Worm (Caenorhabditis elegans): ENCODE results near the gene C08F11.7.
"Not testable (repeated sequence)": the region's sequence is repeated elsewhere in the genome, so short reads cannot be mapped to it uniquely, and the experiment has no call there.

Gene C08F11.7

DNA sequence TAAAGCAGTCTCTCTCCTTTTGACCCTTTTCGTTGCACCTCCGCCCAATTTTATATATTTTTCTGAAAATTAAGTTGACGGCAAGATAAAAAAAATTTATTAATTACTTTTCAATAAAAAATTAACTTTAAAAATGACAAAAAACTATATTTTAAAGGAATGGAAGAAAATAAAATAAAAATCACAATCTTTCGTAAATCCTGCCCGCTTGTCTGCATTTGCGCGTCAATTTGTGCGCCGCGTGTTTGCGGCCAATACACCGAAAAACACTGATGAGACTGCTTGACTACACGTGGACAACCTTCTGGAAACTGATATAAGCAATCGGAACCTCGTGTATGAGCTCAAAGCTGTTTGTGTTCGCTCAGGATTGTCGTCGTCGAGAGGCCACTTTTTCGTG is at the start of gene C08F11.7:
TSS of gene C08F11.7 (plus strand) at position 301 of the 400 bp plus-strand sequence.
- TF ChIP-seq spr-3 (GFP tag; optimal IDR thresholded peaks at IDR 0.05): no peak
- no peak for TF ChIP-seq gei-8 (GFP tag; optimal IDR thresholded peaks at IDR 0.05)
- no peak for TF ChIP-seq nhr-42 (GFP tag; IDR thresholded peaks at IDR 0.05)
- no peak for TF ChIP-seq dmd-8 (GFP tag; IDR thresholded peaks at IDR 0.05)
- no peak for TF ChIP-seq dve-1 (tag; optimal IDR thresholded peaks at IDR 0.05; ENCODE audit: insufficient read depth)
- TF ChIP-seq mxl-3 (GFP tag; optimal IDR thresholded peaks at IDR 0.05): no peak
- no peak for TF ChIP-seq ama-1 (optimal IDR thresholded peaks at IDR 0.05)
- TF ChIP-seq lim-7 (GFP tag; IDR thresholded peaks at IDR 0.05): no peak
- no peak for TF ChIP-seq unc-39 (tag; optimal IDR thresholded peaks at IDR 0.05)
- no peak for TF ChIP-seq dmd-9 (GFP tag; IDR thresholded peaks at IDR 0.05)
- TF ChIP-seq zfp-3 (GFP tag; conservative IDR thresholded peaks at IDR 0.05): no peak
- TF ChIP-seq Y75B8A.6 (GFP tag; IDR thresholded peaks at IDR 0.05): no peak

DNA sequence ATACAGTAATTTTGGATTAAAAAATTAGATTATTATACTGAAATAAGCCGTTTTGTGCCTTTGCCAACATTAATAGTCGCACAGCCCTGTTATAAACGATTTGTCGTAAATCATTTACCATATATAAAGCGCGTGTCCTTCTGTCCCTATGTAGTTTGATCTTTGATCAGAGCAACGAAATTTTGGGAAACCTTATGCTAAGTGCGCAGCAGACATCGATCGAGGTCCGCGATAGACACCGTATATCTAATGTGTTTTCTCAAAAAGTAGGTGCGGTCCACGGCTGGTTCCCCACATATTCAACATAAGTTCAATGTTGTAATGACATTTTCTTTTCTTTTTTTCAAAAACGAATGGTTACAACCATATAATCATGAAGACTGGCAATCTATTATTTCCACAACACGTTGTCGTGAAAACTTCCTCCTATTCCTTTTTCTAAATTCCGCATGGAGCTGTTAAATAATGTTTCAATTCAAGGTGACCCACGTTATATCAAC is 48.5 kb upstream of the C08F11.7 start, which contains the start of gene sru-9:
TSS of gene sru-9 (plus strand) at position 450 of the 500 bp plus-strand sequence.
- peak; percentile 66 for TF ChIP-seq snpc-1.2 (GFP tag; IDR thresholded peaks at IDR 0.05)

DNA sequence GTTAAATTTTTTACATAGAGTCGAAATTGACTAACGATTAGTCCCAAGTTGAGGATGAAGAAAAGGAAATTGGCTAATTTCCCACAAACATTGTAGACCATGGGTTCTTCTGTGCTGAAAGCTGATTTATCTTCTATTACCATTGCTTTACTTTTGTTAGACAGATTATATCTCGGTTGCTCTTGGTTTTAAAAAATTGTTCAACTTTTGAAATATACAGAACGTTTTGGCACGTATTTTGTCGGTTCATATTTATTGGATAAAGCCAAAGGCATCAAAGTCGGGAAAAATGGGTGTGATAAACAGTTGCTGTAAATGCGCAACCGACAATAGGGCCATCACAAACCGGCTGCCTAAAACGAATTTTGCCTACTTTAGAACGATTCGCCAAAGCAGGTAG is 45.4 kb upstream of the C08F11.7 start, which contains the start of gene tsp-5:
TSS of gene tsp-5 (minus strand) at position 101 of the 400 bp plus-strand sequence.
- peak; percentile 33 for TF ChIP-seq aha-1 (tag)
- TF ChIP-seq Y105C5A.15 (GFP tag; IDR thresholded peaks at IDR 0.05): no peak

DNA sequence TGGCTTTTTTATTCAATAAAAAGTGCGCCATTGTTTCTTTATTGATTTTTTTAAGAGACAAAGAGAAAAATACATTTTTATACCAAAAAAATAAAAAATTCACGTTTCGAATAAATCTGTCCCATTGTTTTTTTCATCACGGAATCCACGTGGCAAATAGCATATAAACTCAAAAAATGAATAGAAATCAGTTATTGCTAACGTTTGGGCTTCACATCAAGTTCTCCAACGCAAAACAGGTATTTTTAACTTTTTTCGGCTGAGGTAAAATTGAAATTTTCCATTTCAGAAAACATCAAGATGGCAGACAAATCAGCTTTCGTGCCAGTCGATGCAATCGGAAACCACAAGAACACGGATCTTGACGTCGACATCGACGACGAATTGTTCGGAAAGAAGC is 43.7 kb upstream of the C08F11.7 start, which contains the start of gene Y45F10B.3:
TSS of gene Y45F10B.3 (plus strand) at position 301 of the 400 bp plus-strand sequence.
- TF ChIP-seq spr-3 (GFP tag; optimal IDR thresholded peaks at IDR 0.05): no peak

DNA sequence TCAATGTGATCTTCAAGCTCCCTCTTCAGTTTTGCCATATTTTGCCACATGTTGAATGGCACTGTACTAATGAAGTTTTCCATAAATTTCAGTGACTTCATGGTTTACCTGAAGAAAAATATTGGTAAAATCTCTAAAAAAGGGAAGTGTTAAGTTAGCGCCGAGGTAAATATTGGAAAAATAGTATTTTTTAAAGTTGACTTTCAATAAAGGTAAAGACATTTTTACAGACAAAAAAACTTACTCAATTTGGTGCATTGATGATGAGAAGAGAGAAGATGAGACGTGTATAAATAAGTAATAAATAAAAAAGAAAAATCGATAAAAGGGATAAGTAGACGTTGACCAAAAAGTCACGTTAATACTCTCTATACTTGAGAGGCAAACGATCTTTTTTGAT is 39.3 kb upstream of the C08F11.7 start, which contains the start of gene Y45F10B.9:
TSS of gene Y45F10B.9 (minus strand) at position 101 of the 400 bp plus-strand sequence.
- TF ChIP-seq dmd-9 (GFP tag; IDR thresholded peaks at IDR 0.05); lim-7 (GFP tag; IDR thresholded peaks at IDR 0.05); dpl-1 (GFP tag; optimal IDR thresholded peaks at IDR 0.05): not testable (repeated sequence)

DNA sequence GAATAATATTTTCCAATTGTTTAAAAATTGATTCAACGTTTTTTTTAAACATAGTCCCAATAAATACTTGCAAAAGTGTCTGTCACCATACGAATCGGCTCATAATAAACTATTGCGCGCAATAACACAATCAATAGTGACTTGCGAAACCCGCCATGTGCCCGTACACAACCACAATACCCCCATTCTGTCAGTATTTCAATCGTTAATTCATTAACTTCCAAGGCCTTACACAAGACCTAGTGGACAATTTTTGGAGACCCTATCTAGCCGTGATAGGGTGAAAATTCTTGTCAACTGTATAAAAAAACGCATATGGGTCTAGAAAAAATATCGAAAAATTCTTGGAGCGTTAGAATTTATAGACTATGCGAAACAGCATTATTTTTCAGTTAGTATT is 36.4 kb upstream of the C08F11.7 start:
- no peak for TF ChIP-seq F49E8.2 (tag; optimal IDR thresholded peaks at IDR 0.05; ENCODE audit: borderline replicate concordance)
- TF ChIP-seq mdt-29 (GFP tag; IDR thresholded peaks at IDR 0.05): 0 out of 2 replicates have a peak, but pooled peaks have one; percentile 40
- peak; percentile 50 for TF ChIP-seq snpc-4 (tag; optimal IDR thresholded peaks at IDR 0.05)
- TF ChIP-seq snpc-1.2 (GFP tag; IDR thresholded peaks at IDR 0.05): peak; percentile 98

ce11 chrIV:13601428-13601827 is 35.6 kb upstream of the C08F11.7 start:
- TF ChIP-seq ceh-82 (tag; optimal IDR thresholded peaks at IDR 0.05) (no peak), lir-3 (tag; optimal IDR thresholded peaks at IDR 0.05) (no peak), nhr-48 (tag; optimal IDR thresholded peaks at IDR 0.05) (no peak), madf-5 (GFP tag; IDR thresholded peaks at IDR 0.05) (no peak), pha-4 (GFP tag; IDR thresholded peaks at IDR 0.05) (no peak), pha-4 (tag; optimal IDR thresholded peaks at IDR 0.05) (no peak), lin-15B (tag; optimal IDR thresholded peaks at IDR 0.05) (no peak), fkh-10 (GFP tag; optimal IDR thresholded peaks at IDR 0.05) (no peak), Y105C5A.15 (GFP tag; IDR thresholded peaks at IDR 0.05) (no peak), spr-1 (tag; optimal IDR thresholded peaks at IDR 0.05) (no peak), nhr-41 (GFP tag; IDR thresholded peaks at IDR 0.05) (no peak), mes-2 (tag; optimal IDR thresholded peaks at IDR 0.05; ENCODE audit: poor library complexity, severe bottlenecking) (no peak), mdt-29 (GFP tag; IDR thresholded peaks at IDR 0.05) (peak; percentile 69; the same call in 1 of the 2 replicates), hmg-1.1 (GFP tag; IDR thresholded peaks at IDR 0.05) (no peak), egl-27 (tag; optimal IDR thresholded peaks at IDR 0.05) (no peak), snpc-1.2 (GFP tag; IDR thresholded peaks at IDR 0.05) (peak; percentile 97), dpl-1 (GFP tag; optimal IDR thresholded peaks at IDR 0.05) (no peak), lin-29 (GFP tag; IDR thresholded peaks at IDR 0.05) (no peak), dmd-9 (GFP tag; IDR thresholded peaks at IDR 0.05) (no peak), Y48G9A.11 (GFP tag; IDR thresholded peaks at IDR 0.05) (0 out of 2 replicates have a peak, but pooled peaks have one; percentile 15), F10B5.3 (tag; optimal IDR thresholded peaks at IDR 0.05) (no peak), ctbp-1 (GFP tag; IDR thresholded peaks at IDR 0.05) (no peak), snpc-4 (tag; optimal IDR thresholded peaks at IDR 0.05) (no peak), F49E8.2 (tag; optimal IDR thresholded peaks at IDR 0.05; ENCODE audit: borderline replicate concordance) (peak; percentile 53), ceh-44 (GFP tag; IDR thresholded peaks at IDR 0.05) (no peak)

Data from whole organism, L4 larva.